Fruit fly (Drosophila melanogaster): ENCODE data around the gene CG16721.

The CG16721 gene

DNA sequence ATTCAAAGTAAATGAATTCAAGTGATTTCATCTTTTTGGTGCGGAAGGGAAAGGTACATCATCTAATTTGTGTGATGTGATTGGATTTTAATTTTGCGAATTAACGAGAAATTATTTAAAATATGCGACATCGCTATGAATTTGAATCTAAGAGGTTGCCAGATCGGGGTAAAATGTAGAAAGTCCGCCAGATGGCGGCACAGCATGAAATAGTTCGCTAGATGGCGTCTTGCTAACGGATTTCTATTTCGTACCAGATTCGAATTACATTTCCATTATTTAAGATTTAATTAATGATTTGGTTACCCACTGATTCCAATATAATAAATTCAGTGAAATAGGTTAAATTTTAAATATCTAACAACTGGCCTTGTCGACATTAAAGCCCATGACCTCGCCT is 3.7 kb downstream of the CG16721 start (continued):
- peak; percentile 52 for TF ChIP-seq sug (tag; optimal IDR thresholded peaks at IDR 0.05)
- TF ChIP-seq Med (GFP tag) = peak; percentile 86
- peak; percentile 42 for TF ChIP-seq NfI (GFP tag; optimal IDR thresholded peaks at IDR 0.05)
- no peak for TF ChIP-seq abd-A (tag; optimal IDR thresholded peaks at IDR 0.05)
- TF ChIP-seq CG15514 (GFP tag; optimal IDR thresholded peaks at IDR 0.05) = peak; percentile 64
- TF ChIP-seq Bdp1 (GFP tag; optimal IDR thresholded peaks at IDR 0.05) = no peak
- TF ChIP-seq CG4617 (GFP tag; optimal IDR thresholded peaks at IDR 0.05; ENCODE audit: borderline replicate concordance) = peak; percentile 23
- peak; percentile 48 for TF ChIP-seq CG17359 (tag; optimal IDR thresholded peaks at IDR 0.05)
- TF ChIP-seq lbe (GFP tag; optimal IDR thresholded peaks at IDR 0.05) = no peak
- peak; percentile 66 for TF ChIP-seq trem (tag; optimal IDR thresholded peaks at IDR 0.05)
- no peak for TF ChIP-seq crc (GFP tag; optimal IDR thresholded peaks at IDR 0.05)
- TF ChIP-seq inv (GFP tag; IDR thresholded peaks at IDR 0.05; ENCODE audit: partially characterized antibody) = no peak
- peak; percentile 81 for TF ChIP-seq Rfx (GFP tag; IDR thresholded peaks at IDR 0.05)
- peak; percentile 38 for TF ChIP-seq Sry-δ (GFP tag; optimal IDR thresholded peaks at IDR 0.05)
- TF ChIP-seq CG8089 (GFP tag; optimal IDR thresholded peaks at IDR 0.05) = peak; percentile 11
- TF ChIP-seq CG8944 (GFP tag; optimal IDR thresholded peaks at IDR 0.05) = no peak
- TF ChIP-seq cwo (GFP tag; optimal IDR thresholded peaks at IDR 0.05) = no peak
- 0 out of 3 replicates have a peak, but pooled peaks have one; percentile 32 for TF ChIP-seq otp (GFP tag; IDR thresholded peaks at IDR 0.05)
- TF ChIP-seq CG9437 (GFP tag; optimal IDR thresholded peaks at IDR 0.05) = no peak
- peak; percentile 1 for TF ChIP-seq scrt (GFP tag; optimal IDR thresholded peaks at IDR 0.05)
- TF ChIP-seq Max (GFP tag; optimal IDR thresholded peaks at IDR 0.05) = no peak
- no peak for TF ChIP-seq usp (GFP tag; optimal IDR thresholded peaks at IDR 0.05)
- no peak for TF ChIP-seq danr (GFP tag; IDR thresholded peaks at IDR 0.05)
- peak; percentile 78 for TF ChIP-seq CG2199 (GFP tag; IDR thresholded peaks at IDR 0.05)
- peak; percentile 36 for TF ChIP-seq nmo (GFP tag; optimal IDR thresholded peaks at IDR 0.05)
- TF ChIP-seq eve (GFP tag; optimal IDR thresholded peaks at IDR 0.05) = no peak
- TF ChIP-seq CG34422 (GFP tag; IDR thresholded peaks at IDR 0.05) = 0 out of 3 replicates have a peak, but pooled peaks have one; percentile 18
- peak; percentile 36; the same call in 1 of the 3 replicates for TF ChIP-seq CG17361 (GFP tag; IDR thresholded peaks at IDR 0.05)
- TF ChIP-seq pan (optimal IDR thresholded peaks at IDR 0.05) = no peak
- peak in 1 of 2 experiments; percentile 42 for TF ChIP-seq pan (GFP tag; optimal IDR thresholded peaks at IDR 0.05 in 1 of 2, IDR thresholded peaks at IDR 0.05 in 1 of 2)
- TF ChIP-seq GATAe (GFP tag; conservative IDR thresholded peaks at IDR 0.05) = no peak
- no peak for TF ChIP-seq Ravus (GFP tag; IDR thresholded peaks at IDR 0.05)
- no peak for TF ChIP-seq Spps (tag; optimal IDR thresholded peaks at IDR 0.05)
- peak; percentile 12 for TF ChIP-seq Side (GFP tag; optimal IDR thresholded peaks at IDR 0.05)
- TF ChIP-seq E2f2 (GFP tag; IDR thresholded peaks at IDR 0.05) = peak; percentile 87
- no peak for TF ChIP-seq chinmo (GFP tag; IDR thresholded peaks at IDR 0.05; ENCODE audit: partially characterized antibody)
- TF ChIP-seq B-H1 (GFP tag; IDR thresholded peaks at IDR 0.05) = no peak
- TF ChIP-seq Tbp (GFP tag; optimal IDR thresholded peaks at IDR 0.05) = no peak
- no peak for TF ChIP-seq schlank (tag; optimal IDR thresholded peaks at IDR 0.05)
- peak; percentile 13; the same call in 1 of the 2 replicates for TF ChIP-seq ranshi (GFP tag; IDR thresholded peaks at IDR 0.05)
- peak; percentile 20 for TF ChIP-seq CG16863 (GFP tag; optimal IDR thresholded peaks at IDR 0.05)
- peak; percentile 58 for TF ChIP-seq Hmr (GFP tag; optimal IDR thresholded peaks at IDR 0.05)
- peak; percentile 56 for TF ChIP-seq MTF-1 (GFP tag; optimal IDR thresholded peaks at IDR 0.05; ENCODE audit: borderline replicate concordance)
- TF ChIP-seq Nf-YC (tag; optimal IDR thresholded peaks at IDR 0.05) = peak; percentile 33
- TF ChIP-seq CG30020 (tag; optimal IDR thresholded peaks at IDR 0.05) = no peak
- TF ChIP-seq sob (GFP tag; IDR thresholded peaks at IDR 0.05) = peak; percentile 57
- no peak for TF ChIP-seq CG10366 (GFP tag; IDR thresholded peaks at IDR 0.05)
- peak; percentile 44 for TF ChIP-seq CG8290 (GFP tag; optimal IDR thresholded peaks at IDR 0.05)
- TF ChIP-seq CG8290 (tag; optimal IDR thresholded peaks at IDR 0.05) = peak in 1 of 2 experiments; percentile 67
- TF ChIP-seq grau (tag; optimal IDR thresholded peaks at IDR 0.05) = peak; percentile 58
- no peak for TF ChIP-seq fd96Cb (tag; optimal IDR thresholded peaks at IDR 0.05)
- no peak for TF ChIP-seq CG18262 (tag; optimal IDR thresholded peaks at IDR 0.05)
